Fruit fly (Drosophila melanogaster) whole organism, embryonic: ENCODE results near the gene CG8135.

Experiments
- B-H2 ChIP-seq: fragments of 200-800 bp; sonication (Bioruptor generic); optimal IDR thresholded peaks from 2 replicates; lab custom pipeline; 2018; ENCODE audit warnings: missing biosample characterization, mild to moderate bottlenecking, missing genetic modification characterization
- CG10543 ChIP-seq: fragments of 200-800 bp; sonication (Bioruptor generic); optimal IDR thresholded peaks from 3 replicates; lab custom pipeline; 2017; ENCODE audit warnings: missing biosample characterization, mild to moderate bottlenecking, missing genetic modification characterization, moderate library complexity
- CG10979 ChIP-seq: fragments of 200-800 bp; sonication (Bioruptor generic); optimal IDR thresholded peaks from 2 replicates; lab custom pipeline; 2018; ENCODE audit warnings: missing biosample characterization, mild to moderate bottlenecking, missing genetic modification characterization, moderate library complexity
- CG11247 ChIP-seq: fragments of 200-800 bp; sonication (Bioruptor generic); IDR thresholded peaks from 2 replicates; pipeline ENCODE4 v1.3.6; 2022; ENCODE audit warnings: missing biosample characterization, missing genetic modification characterization
- CG11398 ChIP-seq: fragments of 200-800 bp; sonication (Bioruptor generic); optimal IDR thresholded peaks from 2 replicates; lab custom pipeline; 2016; ENCODE audit warnings: missing biosample characterization, missing genetic modification characterization
- CG12219 ChIP-seq: fragments of 200-800 bp; sonication (Bioruptor generic); optimal IDR thresholded peaks from 3 replicates; lab custom pipeline; 2018; ENCODE audit warnings: missing biosample characterization, mild to moderate bottlenecking, missing genetic modification characterization
- CG12659 ChIP-seq: fragments of 200-800 bp; sonication (Bioruptor generic); optimal IDR thresholded peaks from 3 replicates; lab custom pipeline; 2017; ENCODE audit warnings: mild to moderate bottlenecking, missing biosample characterization, missing genetic modification reagents, missing genetic modification characterization
- CG12942 ChIP-seq: fragments of 200-800 bp; sonication (Bioruptor generic); optimal IDR thresholded peaks from 3 replicates; lab custom pipeline; 2016; ENCODE audit warnings: missing biosample characterization, missing genetic modification characterization
- CG15011 ChIP-seq: fragments of 200-800 bp; sonication (Bioruptor generic); optimal IDR thresholded peaks from 3 replicates; lab custom pipeline; 2018; ENCODE audit warnings: missing biosample characterization, mild to moderate bottlenecking, missing genetic modification characterization
- CG17802 ChIP-seq: fragments of 200-800 bp; sonication (Bioruptor generic); optimal IDR thresholded peaks from 2 replicates; lab custom pipeline; 2018; ENCODE audit warnings: missing biosample characterization, mild to moderate bottlenecking, missing genetic modification characterization, moderate library complexity
- CG18764 ChIP-seq: fragments of 200-800 bp; sonication (Bioruptor generic); optimal IDR thresholded peaks from 3 replicates; lab custom pipeline; 2016; ENCODE audit warnings: missing biosample characterization, missing genetic modification characterization
- CG2129 ChIP-seq: fragments of 200-800 bp; sonication (Bioruptor generic); IDR thresholded peaks from 2 replicates; pipeline ENCODE4 v1.3.6; 2022; ENCODE audit warnings: missing biosample characterization, missing genetic modification characterization; ENCODE audit not compliant: partially characterized antibody
- CG30020 ChIP-seq: fragments of 200-800 bp; optimal IDR thresholded peaks from 2 replicates; lab custom pipeline; 2019; ENCODE audit warnings: missing biosample characterization, mild to moderate bottlenecking, missing genetic modification characterization, moderate library complexity
- CG3726 ChIP-seq: fragments of 200-800 bp; sonication (Bioruptor generic); IDR thresholded peaks from 3 replicates; pipeline ENCODE4, ENCODE4 v1.3.6; 2022; ENCODE audit warnings: missing biosample characterization, missing genetic modification characterization
- CG5245 ChIP-seq: fragments of 200-800 bp; sonication (Bioruptor generic); optimal IDR thresholded peaks from 3 replicates; lab custom pipeline; 2016; ENCODE audit warnings: missing biosample characterization, missing genetic modification characterization
- CG6813 ChIP-seq: fragments of 200-800 bp; sonication (Bioruptor generic); optimal IDR thresholded peaks from 2 replicates; lab custom pipeline; 2017; ENCODE audit warnings: missing biosample characterization, missing genetic modification characterization, mild to moderate bottlenecking, moderate library complexity, missing genetic modification reagents
- CG7271 ChIP-seq: fragments of 200-800 bp; sonication (Bioruptor generic); optimal IDR thresholded peaks from 2 replicates; lab custom pipeline; 2018; ENCODE audit warnings: missing biosample characterization, mild to moderate bottlenecking, missing genetic modification characterization, moderate library complexity
- CG8290 ChIP-seq, 3 experiments: fragments of 200-800 bp; sonication (Bioruptor generic); optimal IDR thresholded peaks; 2 replicates each; lab custom pipeline; 2016 to 2019; ENCODE audit warnings: missing biosample characterization in 3 of 3, missing genetic modification characterization in 3 of 3, mild to moderate bottlenecking in 2 of 3, moderate library complexity in 1 of 3
- CoRest ChIP-seq: fragments of 200-800 bp; sonication (Bioruptor generic); optimal IDR thresholded peaks from 3 replicates; lab custom pipeline; 2018; ENCODE audit warnings: missing biosample characterization, mild to moderate bottlenecking, missing genetic modification characterization, moderate library complexity
- Drgx ChIP-seq: fragments of 200-800 bp; sonication (Bioruptor generic); IDR thresholded peaks from 2 replicates; pipeline ENCODE4 v1.3.6; 2022; ENCODE audit warnings: missing biosample characterization, missing genetic modification characterization
- HLH4C ChIP-seq: fragments of 200-800 bp; sonication (Bioruptor generic); IDR thresholded peaks from 3 replicates; pipeline ENCODE4 v1.3.6; 2022; ENCODE audit warnings: missing biosample characterization, missing genetic modification characterization; ENCODE audit not compliant: partially characterized antibody
- Mad ChIP-seq: fragments of 200-800 bp; sonication (Bioruptor generic); optimal IDR thresholded peaks from 2 replicates; lab custom pipeline; 2016; ENCODE audit warnings: missing biosample characterization, missing genetic modification characterization
- Nf-YB ChIP-seq: fragments of 200-800 bp; sonication (Bioruptor generic); optimal IDR thresholded peaks from 3 replicates; lab custom pipeline; 2019; ENCODE audit warnings: missing biosample characterization, mild to moderate bottlenecking, missing genetic modification characterization, moderate library complexity
- Opbp ChIP-seq: fragments of 200-800 bp; sonication (Bioruptor generic); IDR thresholded peaks from 3 replicates; pipeline ENCODE4 v1.3.6; 2022; ENCODE audit warnings: missing biosample characterization, missing genetic modification characterization; ENCODE audit not compliant: partially characterized antibody
- Ravus ChIP-seq: fragments of 200-800 bp; sonication (Bioruptor generic); IDR thresholded peaks from 2 replicates; pipeline ENCODE4 v1.3.6; 2022; ENCODE audit warnings: missing biosample characterization, missing genetic modification characterization
- Sry-δ ChIP-seq: fragments of 200-800 bp; sonication (Bioruptor generic); optimal IDR thresholded peaks from 2 replicates; lab custom pipeline; 2016; ENCODE audit warnings: missing biosample characterization, missing genetic modification characterization
- Ssrp ChIP-seq: fragments of 200-800 bp; sonication (Bioruptor generic); optimal IDR thresholded peaks from 2 replicates; lab custom pipeline; 2018; ENCODE audit warnings: missing biosample characterization, mild to moderate bottlenecking, missing genetic modification characterization, moderate library complexity
- Usf ChIP-seq: fragments of 200-800 bp; sonication (Bioruptor generic); optimal IDR thresholded peaks from 2 replicates; lab custom pipeline; 2017; ENCODE audit warnings: missing genotype, missing biosample characterization, missing genetic modification characterization
- bab2 ChIP-seq: fragments of 200-800 bp; sonication (Bioruptor generic); optimal IDR thresholded peaks from 2 replicates; lab custom pipeline; 2016; ENCODE audit warnings: missing biosample characterization, missing genetic modification characterization
- cg ChIP-seq: fragments of 200-800 bp; sonication (Bioruptor generic); optimal IDR thresholded peaks from 3 replicates; lab custom pipeline; 2019; ENCODE audit warnings: missing biosample characterization, mild to moderate bottlenecking, missing genetic modification characterization, moderate library complexity
- crp ChIP-seq, 2 experiments: fragments of 200-800 bp; sonication (Bioruptor generic); optimal IDR thresholded peaks; 2 replicates in 1 of 2; 3 replicates in 1 of 2; lab custom pipeline; 2017; ENCODE audit warnings: missing biosample characterization in 2 of 2, missing genetic modification characterization in 2 of 2, mild to moderate bottlenecking in 1 of 2, moderate library complexity in 1 of 2
- danr ChIP-seq: fragments of 200-800 bp; sonication (Bioruptor generic); IDR thresholded peaks from 2 replicates; pipeline ENCODE4 v1.3.6; 2022; ENCODE audit warnings: missing biosample characterization, missing genetic modification characterization
- emc ChIP-seq: fragments of 200-800 bp; sonication (Bioruptor generic); optimal IDR thresholded peaks from 2 replicates; lab custom pipeline; 2016; ENCODE audit warnings: missing biosample characterization, missing genetic modification characterization
- eve ChIP-seq, 2 experiments: fragments of >200 bp; optimal IDR thresholded peaks; 2 replicates each; lab custom pipeline; 2017; ENCODE audit warnings: missing biosample characterization in 2 of 2, missing genetic modification characterization in 2 of 2
- fru ChIP-seq: fragments of >200 bp; optimal IDR thresholded peaks from 2 replicates; lab custom pipeline; 2017
- gem ChIP-seq: fragments of 200-800 bp; sonication (Bioruptor generic); optimal IDR thresholded peaks from 2 replicates; lab custom pipeline; 2019; ENCODE audit warnings: missing biosample characterization, mild to moderate bottlenecking, missing genetic modification characterization, moderate library complexity
- gsb ChIP-seq: fragments of 200-800 bp; sonication (Bioruptor generic); IDR thresholded peaks from 2 replicates; pipeline ENCODE4 v1.3.6; 2022; ENCODE audit warnings: missing biosample characterization, missing genetic modification characterization
- hb ChIP-seq: fragments of 200-800 bp; sonication (Bioruptor generic); IDR thresholded peaks from 3 replicates; pipeline ENCODE4 v1.3.6; 2022; ENCODE audit warnings: missing biosample characterization, missing genetic modification characterization; ENCODE audit not compliant: partially characterized antibody
- hbn ChIP-seq: fragments of 200-800 bp; sonication (Bioruptor generic); IDR thresholded peaks from 2 replicates; pipeline ENCODE4 v1.3.6; 2022; ENCODE audit warnings: missing biosample characterization, missing genetic modification characterization; ENCODE audit not compliant: partially characterized antibody
- maf-S ChIP-seq: fragments of 200-800 bp; sonication (Bioruptor generic); optimal IDR thresholded peaks from 2 replicates; lab custom pipeline; 2016; ENCODE audit warnings: missing biosample characterization, missing genetic modification characterization
- mam ChIP-seq: fragments of 200-800 bp; sonication (Bioruptor generic); optimal IDR thresholded peaks from 3 replicates; lab custom pipeline; 2016; ENCODE audit warnings: missing biosample characterization, missing genetic modification characterization
- nau ChIP-seq: fragments of 200-800 bp; sonication (Bioruptor generic); optimal IDR thresholded peaks from 3 replicates; lab custom pipeline; 2017; ENCODE audit warnings: missing biosample characterization, mild to moderate bottlenecking, missing genetic modification characterization, missing genetic modification reagents
- onecut ChIP-seq: fragments of 200-800 bp; sonication (Bioruptor generic); IDR thresholded peaks from 2 replicates; pipeline ENCODE4 v1.3.6; 2022; ENCODE audit warnings: missing biosample characterization, missing genetic modification characterization
- pnt ChIP-seq: fragments of 200-800 bp; sonication (Bioruptor generic); optimal IDR thresholded peaks from 3 replicates; lab custom pipeline; 2016; ENCODE audit warnings: missing biosample characterization, missing genetic modification characterization
- salm ChIP-seq: fragments of 200-800 bp; sonication (Bioruptor generic); optimal IDR thresholded peaks from 2 replicates; lab custom pipeline; 2018; ENCODE audit warnings: missing biosample characterization, mild to moderate bottlenecking, missing genetic modification characterization
- slbo ChIP-seq: fragments of 200-800 bp; sonication (Bioruptor generic); IDR thresholded peaks from 2 replicates; pipeline ENCODE4 v1.3.6; 2022; ENCODE audit warnings: missing biosample characterization, missing genetic modification characterization
- unpg ChIP-seq: fragments of 200-800 bp; sonication (Bioruptor generic); optimal IDR thresholded peaks from 3 replicates; lab custom pipeline; 2018; ENCODE audit warnings: missing biosample characterization, mild to moderate bottlenecking, missing genetic modification characterization, moderate library complexity
- vvl ChIP-seq: fragments of 200-800 bp; sonication (Bioruptor generic); IDR thresholded peaks from 2 replicates; pipeline ENCODE4 v1.3.6; 2022; ENCODE audit warnings: missing biosample characterization, missing genetic modification characterization
- zen ChIP-seq: fragments of 200-800 bp; sonication (Bioruptor generic); optimal IDR thresholded peaks from 3 replicates; lab custom pipeline; 2018; ENCODE audit warnings: missing biosample characterization, mild to moderate bottlenecking, missing genetic modification characterization, moderate library complexity

CG8135 gene

dm6 chr3R:9420439-9421234 lies 16.5 kb downstream of the CG8135 start (continued):
- TF ChIP-seq fru (no peak), CG18764 (GFP tag; lab: Kevin White, UChicago) (no peak), mam (GFP tag; lab: Kevin White, UChicago) (no peak), nau (GFP tag; lab: Kevin White, UChicago) (peak; percentile 1), CG15011 (no peak), HLH4C (no peak; the same call in 2 of the 3 replicates), CG12942 (GFP tag; lab: Kevin White, UChicago) (no peak), CG3726 (GFP tag; lab: Robert Waterston, UW) (no peak), Mad (GFP tag; lab: Kevin White, UChicago) (no peak), CG2129 (GFP tag; lab: Robert Waterston, UW) (no peak), maf-S (GFP tag; lab: Kevin White, UChicago) (no peak), onecut (no peak), salm (tag; lab: Kevin White, UChicago) (no peak), vvl (peak; percentile 52; the same call in 1 of the 2 replicates), CG30020 (tag; lab: Kevin White, UChicago) (no peak), gem (tag; lab: Kevin White, UChicago) (peak; percentile 26), CG6813 (GFP tag; lab: Kevin White, UChicago) (no peak), CG7271 (tag; lab: Kevin White, UChicago) (no peak), gsb (GFP tag; lab: Robert Waterston, UW) (no peak), Ravus (GFP tag; lab: Robert Waterston, UW) (no peak), danr (GFP tag; lab: Robert Waterston, UW) (no peak), emc (no peak), CoRest (tag; lab: Kevin White, UChicago) (no peak), CG11247 (no peak), unpg (GFP tag; lab: Kevin White, UChicago) (no peak), CG8290 (GFP tag; optimal IDR thresholded peaks at IDR 0.05; lab: Kevin White, UChicago) (no peak), CG8290 (tag; optimal IDR thresholded peaks at IDR 0.05; lab: Kevin White, UChicago) (no peak), Nf-YB (GFP tag; lab: Kevin White, UChicago) (no peak), hb (no peak), B-H2 (no peak), CG10979 (tag; lab: Kevin White, UChicago) (peak; percentile 14), CG12219 (GFP tag; lab: Kevin White, UChicago) (no peak), slbo (GFP tag; lab: Robert Waterston, UW) (peak; percentile 8; the same call in 1 of the 2 replicates), CG11398 (GFP tag; lab: Kevin White, UChicago) (no peak), Ssrp (tag; lab: Kevin White, UChicago) (peak; percentile 16), Usf (no peak), Sry-δ (GFP tag; lab: Kevin White, UChicago) (no peak), CG5245 (GFP tag; lab: Kevin White, UChicago) (no peak), pnt (GFP tag; lab: Kevin White, UChicago) (no peak), bab2 (GFP tag; lab: Kevin White, UChicago) (no peak), crp (GFP tag; optimal IDR thresholded peaks at IDR 0.05; lab: Kevin White, UChicago) (no peak), CG10543 (GFP tag; lab: Kevin White, UChicago) (no peak), hbn (GFP tag; lab: Robert Waterston, UW) (no peak), eve (GFP tag; optimal IDR thresholded peaks at IDR 0.05; lab: Kevin White, UChicago) (no peak), CG12659 (GFP tag; lab: Kevin White, UChicago) (no peak), CG17802 (tag; lab: Kevin White, UChicago) (no peak), Opbp (GFP tag; lab: Robert Waterston, UW) (no peak), Drgx (GFP tag; lab: Robert Waterston, UW) (peak; percentile 59), cg (GFP tag; lab: Kevin White, UChicago) (no peak), zen (no peak)
